Worm (Caenorhabditis elegans) whole organism, late embryonic: ENCODE results near the gene zipt-13.

Experiments
- C08G9.2 ChIP-seq: sonication (generic microtip); optimal IDR thresholded peaks from 2 replicates; lab custom pipeline; 2016; ENCODE audit warnings: mild to moderate bottlenecking, missing genetic modification characterization, moderate library complexity, missing compliant biosample characterization
- C38D4.7 ChIP-seq: fragments of 200-800 bp; sonication (Bioruptor generic); optimal IDR thresholded peaks from 2 replicates; lab custom pipeline; 2018; ENCODE audit warnings: mild to moderate bottlenecking, missing genetic modification characterization, moderate library complexity, missing compliant biosample characterization
- F13H6.1 ChIP-seq: sonication (generic microtip); optimal IDR thresholded peaks from 2 replicates; lab custom pipeline; 2016; ENCODE audit warnings: missing genetic modification characterization, missing compliant biosample characterization
- K02D7.2 ChIP-seq: sonication (generic microtip); optimal IDR thresholded peaks from 2 replicates; lab custom pipeline; 2017; ENCODE audit warnings: mild to moderate bottlenecking, missing genetic modification characterization, missing compliant biosample characterization
- T23F11.4 ChIP-seq: fragments of 200-800 bp; sonication (Bioruptor generic); optimal IDR thresholded peaks from 2 replicates; lab custom pipeline; 2018; ENCODE audit warnings: mild to moderate bottlenecking, missing genetic modification characterization, missing compliant biosample characterization
- Y22D7AL.16 ChIP-seq: sonication (generic microtip); optimal IDR thresholded peaks from 2 replicates; lab custom pipeline; 2016; ENCODE audit warnings: missing genetic modification characterization, missing compliant biosample characterization
- ahr-1 ChIP-seq: sonication (generic microtip); optimal IDR thresholded peaks from 2 replicates; lab custom pipeline; 2016; ENCODE audit warnings: missing genetic modification characterization, missing compliant biosample characterization
- ama-1 ChIP-seq: fragments of 150-350 bp; optimal IDR thresholded peaks from 2 replicates; lab custom pipeline; 2014
- ceh-18 ChIP-seq: sonication (generic microtip); optimal IDR thresholded peaks from 2 replicates; lab custom pipeline; 2016; ENCODE audit warnings: missing genetic modification characterization, missing compliant biosample characterization
- ceh-2 ChIP-seq: sonication (generic microtip); optimal IDR thresholded peaks from 2 replicates; lab custom pipeline; 2016; ENCODE audit warnings: missing genotype, missing genetic modification characterization, missing compliant biosample characterization
- ceh-22 ChIP-seq: sonication (generic microtip); optimal IDR thresholded peaks from 2 replicates; lab custom pipeline; 2017; ENCODE audit warnings: missing biosample characterization, missing genetic modification characterization
- ceh-30 ChIP-seq: fragments of 150-350 bp; optimal IDR thresholded peaks from 2 replicates; lab custom pipeline; 2014; ENCODE audit warnings: missing biosample characterization, missing genetic modification characterization
- ceh-48 ChIP-seq: sonication (generic microtip); optimal IDR thresholded peaks from 2 replicates; lab custom pipeline; 2016; ENCODE audit warnings: missing genetic modification characterization, inconsistent platforms, missing compliant biosample characterization
- elt-2 ChIP-seq: sonication (generic microtip); optimal IDR thresholded peaks from 2 replicates; lab custom pipeline; 2016; ENCODE audit warnings: missing genetic modification reagents, missing genetic modification characterization, missing compliant biosample characterization
- ets-4 ChIP-seq: sonication (generic microtip); optimal IDR thresholded peaks from 2 replicates; lab custom pipeline; 2016; ENCODE audit warnings: missing genetic modification characterization, missing compliant biosample characterization
- hlh-13 ChIP-seq: fragments of 200-800 bp; sonication (Bioruptor generic); optimal IDR thresholded peaks from 2 replicates; lab custom pipeline; 2018; ENCODE audit warnings: mild to moderate bottlenecking, missing genetic modification characterization, missing compliant biosample characterization
- hlh-15 ChIP-seq: sonication (generic microtip); optimal IDR thresholded peaks from 2 replicates; lab custom pipeline; 2016; ENCODE audit warnings: missing genetic modification characterization, missing compliant biosample characterization
- hlh-8 ChIP-seq: sonication (generic microtip); optimal IDR thresholded peaks from 2 replicates; lab custom pipeline; 2016; ENCODE audit warnings: missing genotype, missing genetic modification characterization, missing compliant biosample characterization
- lim-6 ChIP-seq: sonication (generic microtip); optimal IDR thresholded peaks from 2 replicates; lab custom pipeline; 2016; ENCODE audit warnings: missing genetic modification characterization, missing compliant biosample characterization
- nhr-11 ChIP-seq: fragments of 150-350 bp; optimal IDR thresholded peaks from 2 replicates; lab custom pipeline; 2014; ENCODE audit warnings: missing biosample characterization, missing genetic modification characterization
- nhr-232 ChIP-seq: sonication (generic microtip); optimal IDR thresholded peaks from 2 replicates; lab custom pipeline; 2016; ENCODE audit warnings: missing genetic modification characterization, missing compliant biosample characterization
- npax-4 ChIP-seq: sonication (generic microtip); optimal IDR thresholded peaks from 2 replicates; lab custom pipeline; 2016; ENCODE audit warnings: missing genetic modification characterization, missing compliant biosample characterization
- odd-2 ChIP-seq: sonication (generic microtip); optimal IDR thresholded peaks from 2 replicates; lab custom pipeline; 2017; ENCODE audit warnings: antibody characterized with exemption, mild to moderate bottlenecking, missing genetic modification characterization, missing compliant biosample characterization
- pax-1 ChIP-seq: fragments of 150-350 bp; optimal IDR thresholded peaks from 2 replicates; lab custom pipeline; 2014; ENCODE audit warnings: missing biosample characterization, missing genetic modification characterization
- pqm-1 ChIP-seq: sonication (generic microtip); optimal IDR thresholded peaks from 2 replicates; lab custom pipeline; 2016; ENCODE audit warnings: missing genetic modification characterization, missing compliant biosample characterization
- pros-1 ChIP-seq: fragments of 150-350 bp; optimal IDR thresholded peaks from 2 replicates; lab custom pipeline; 2014; ENCODE audit warnings: missing biosample characterization, missing genetic modification reagents, missing genetic modification characterization
- ref-2 ChIP-seq: sonication (generic microtip); optimal IDR thresholded peaks from 2 replicates; lab custom pipeline; 2016; ENCODE audit warnings: missing genetic modification characterization, missing compliant biosample characterization
- rnt-1 ChIP-seq: sonication (generic microtip); optimal IDR thresholded peaks from 2 replicates; lab custom pipeline; 2016; ENCODE audit warnings: missing genetic modification characterization, missing compliant biosample characterization
- sdc-2 ChIP-seq: sonication (generic microtip); optimal IDR thresholded peaks from 2 replicates; lab custom pipeline; 2016; ENCODE audit warnings: missing genotype, missing genetic modification characterization, missing compliant biosample characterization
- sox-4 ChIP-seq: sonication (generic microtip); optimal IDR thresholded peaks from 2 replicates; lab custom pipeline; 2017; ENCODE audit warnings: mild to moderate bottlenecking, missing genetic modification characterization, inconsistent platforms, missing compliant biosample characterization
- syd-9 ChIP-seq: sonication (generic microtip); optimal IDR thresholded peaks from 2 replicates; lab custom pipeline; 2016; ENCODE audit warnings: mild to moderate bottlenecking, missing genetic modification characterization, moderate library complexity, missing compliant biosample characterization
- ttx-3 ChIP-seq: sonication (generic microtip); optimal IDR thresholded peaks from 2 replicates; lab custom pipeline; 2016; ENCODE audit warnings: missing genetic modification reagents, missing genetic modification characterization, missing compliant biosample characterization
- unc-3 ChIP-seq, 2 experiments: fragments of 200-800 bp in 1 of 2; sonication (Bioruptor generic) in 1 of 2; sonication (generic microtip) in 1 of 2; conservative IDR thresholded peaks in 1 of 2; optimal IDR thresholded peaks in 1 of 2; 2 replicates each; pipeline versions ENCODE4 v1.3.6 to Lab custom; 2016 to 2022; ENCODE audit warnings: missing compliant biosample characterization in 2 of 2, missing genetic modification characterization in 2 of 2, missing genetic modification reagents in 1 of 2
- unc-86 ChIP-seq: sonication (generic microtip); optimal IDR thresholded peaks from 2 replicates; lab custom pipeline; 2016; ENCODE audit warnings: missing genetic modification characterization, missing compliant biosample characterization

Gene zipt-13

ce11 chrX:10219184-10219705 lies 17.5 kb downstream of the zipt-13 start:
- TF ChIP-seq ceh-2 (tag; lab: Kevin White, UChicago) (no peak), unc-3 (GFP tag; conservative IDR thresholded peaks at IDR 0.05; lab: Robert Waterston, UW) (no peak), unc-3 (tag; optimal IDR thresholded peaks at IDR 0.05; lab: Kevin White, UChicago) (peak; percentile 61)

- TF ChIP-seq nhr-11 (tag; lab: Kevin White, UChicago) (no peak), pax-1 (no peak), sdc-2 (tag; lab: Kevin White, UChicago) (no peak), npax-4 (tag; lab: Kevin White, UChicago) (no peak), ahr-1 (no peak), Y22D7AL.16 (no peak), nhr-232 (tag; lab: Kevin White, UChicago) (no peak)
Observed at ce11 chrX:10218779-10219178, 18.0 kb downstream of the zipt-13 start, which contains the start of gene F44A6.5. Gene F44A6.5 (minus strand): TSS chrX:10218929.

ce11 chrX:10216857-10217256 lies 19.9 kb downstream of the zipt-13 start:
- TF ChIP-seq C08G9.2 (tag; lab: Kevin White, UChicago) (no peak), K02D7.2 (tag; lab: Kevin White, UChicago) (no peak), ceh-18 (tag; lab: Kevin White, UChicago) (no peak), nhr-232 (tag; lab: Kevin White, UChicago) (no peak), pros-1 (tag; lab: Kevin White, UChicago) (no peak), ets-4 (tag; lab: Kevin White, UChicago) (no peak), lim-6 (tag; lab: Kevin White, UChicago) (no peak), ceh-30 (tag; lab: Kevin White, UChicago) (no peak), C38D4.7 (GFP tag; lab: Kevin White, UChicago) (no peak), T23F11.4 (GFP tag; lab: Kevin White, UChicago) (no peak), odd-2 (tag; lab: Kevin White, UChicago) (no peak)

- no peak for TF ChIP-seq ceh-22 (tag; lab: Kevin White, UChicago)
- TF ChIP-seq F13H6.1 (tag; lab: Kevin White, UChicago): no peak
- TF ChIP-seq rnt-1 (tag; lab: Kevin White, UChicago): no peak
- peak; percentile 52 for TF ChIP-seq elt-2 (tag; lab: Kevin White, UChicago)
- no peak for TF ChIP-seq ref-2 (tag; lab: Kevin White, UChicago)
Observed at ce11 chrX:10216344-10216743, 20.4 kb downstream of the zipt-13 start.

ce11 chrX:10215429-10215828 lies 21.3 kb downstream of the zipt-13 start, which contains the start of gene F44A6.4:
Gene F44A6.4 (minus strand): TSS chrX:10215495.
- TF ChIP-seq ceh-18 (tag; lab: Kevin White, UChicago) (no peak), unc-86 (no peak), ceh-48 (tag; lab: Kevin White, UChicago) (peak; percentile 36), ama-1 (lab: Kevin White, UChicago) (no peak), sox-4 (no peak), pqm-1 (tag; lab: Kevin White, UChicago) (no peak), nhr-232 (tag; lab: Kevin White, UChicago) (no peak), ttx-3 (tag; lab: Kevin White, UChicago) (no peak), hlh-13 (GFP tag; lab: Kevin White, UChicago) (no peak)
- TF ChIP-seq, all 69 proteins: peak for 1

ce11 chrX:10212469-10212868 lies 24.3 kb downstream of the zipt-13 start, which contains the start of gene F44A6.3:
Gene F44A6.3 (plus strand): TSS chrX:10212769.
- TF ChIP-seq pros-1 (tag; lab: Kevin White, UChicago) (no peak), ceh-2 (tag; lab: Kevin White, UChicago) (no peak), hlh-15 (tag; lab: Kevin White, UChicago) (no peak), hlh-8 (tag; lab: Kevin White, UChicago) (no peak), syd-9 (tag; lab: Kevin White, UChicago) (no peak)
